Worm (Caenorhabditis elegans) whole organism, L4 larva: ENCODE data around the gene aak-2.

Source experiments
- F10B5.3 ChIP-seq: sonication (generic microtip); optimal IDR thresholded peaks from 2 replicates; lab custom pipeline; 2016; ENCODE audit warnings: mild to moderate bottlenecking, missing genetic modification characterization, missing compliant biosample characterization
- F44E2.7 ChIP-seq: fragments of 200-800 bp; sonication (Bioruptor generic); IDR thresholded peaks from 2 replicates; pipeline ENCODE4 v2.1.2; 2022; ENCODE audit warnings: missing genetic modification characterization, missing compliant biosample characterization
- T26A8.4 ChIP-seq: fragments of 200-800 bp; sonication (Bioruptor generic); IDR thresholded peaks from 2 replicates; pipeline ENCODE4 v1.3.6; 2022; ENCODE audit warnings: missing genetic modification characterization, missing compliant biosample characterization
- ZK337.2 ChIP-seq: fragments of 200-800 bp; sonication (Bioruptor generic); IDR thresholded peaks from 2 replicates; pipeline ENCODE4 v1.3.6; 2022; ENCODE audit warnings: missing genetic modification reagents, missing genetic modification characterization, missing compliant biosample characterization
- ZK546.5 ChIP-seq, 2 experiments: sonication (generic microtip); optimal IDR thresholded peaks; 2 replicates each; lab custom pipeline; 2017; ENCODE audit warnings: missing biosample characterization in 2 of 2, missing genetic modification characterization in 2 of 2
- aha-1 ChIP-seq: fragments of 150-350 bp; peaks from one replicate; lab custom pipeline; 2014; ENCODE audit warnings: missing biosample characterization, missing genetic modification characterization
- arid-1 ChIP-seq: fragments of 200-800 bp; sonication (Bioruptor generic); conservative IDR thresholded peaks from 2 replicates; pipeline ENCODE4 v1.3.6; 2022; ENCODE audit warnings: missing genetic modification reagents, missing genetic modification characterization, missing compliant biosample characterization
- ceh-28 ChIP-seq: fragments of 150-350 bp; optimal IDR thresholded peaks from 2 replicates; lab custom pipeline; 2014; ENCODE audit warnings: missing biosample characterization, missing genetic modification reagents, missing genetic modification characterization
- cey-2 ChIP-seq: sonication (generic microtip); optimal IDR thresholded peaks from 3 replicates; lab custom pipeline; 2017; ENCODE audit warnings: missing genetic modification characterization, mild to moderate bottlenecking, missing compliant biosample characterization, antibody characterized with exemption, borderline replicate concordance; ENCODE audit not compliant: insufficient read depth
- duxl-1 ChIP-seq: sonication (generic microtip); optimal IDR thresholded peaks from 2 replicates; lab custom pipeline; 2016; ENCODE audit warnings: mild to moderate bottlenecking, missing genetic modification characterization, moderate library complexity, missing compliant biosample characterization; ENCODE audit not compliant: poor library complexity
- hmg-1.1 ChIP-seq: fragments of 200-800 bp; sonication (Bioruptor generic); IDR thresholded peaks from 2 replicates; pipeline ENCODE4 v1.3.6; 2022; ENCODE audit warnings: missing genetic modification reagents, missing genetic modification characterization, missing compliant biosample characterization
- jun-1 ChIP-seq: fragments of 150-350 bp; optimal IDR thresholded peaks from 2 replicates; lab custom pipeline; 2014; ENCODE audit warnings: missing biosample characterization, missing genetic modification reagents, missing genetic modification characterization
- lin-1 ChIP-seq: fragments of 200-800 bp; sonication (Bioruptor generic); IDR thresholded peaks from 2 replicates; pipeline ENCODE4 v1.3.6; 2022; ENCODE audit warnings: missing genetic modification reagents, missing genetic modification characterization, missing compliant biosample characterization
- lin-38 ChIP-seq: fragments of 200-800 bp; sonication (Bioruptor generic); IDR thresholded peaks from 2 replicates; pipeline ENCODE4 v1.3.6; 2022; ENCODE audit warnings: missing genetic modification reagents, missing genetic modification characterization, missing compliant biosample characterization
- lin-39 ChIP-seq: fragments of 150-350 bp; optimal IDR thresholded peaks from 2 replicates; lab custom pipeline; 2014; ENCODE audit warnings: missing biosample characterization, missing genetic modification reagents, missing genetic modification characterization
- lir-3 ChIP-seq: sonication (generic microtip); optimal IDR thresholded peaks from 2 replicates; lab custom pipeline; 2016; ENCODE audit warnings: mild to moderate bottlenecking, missing genetic modification characterization, missing compliant biosample characterization
- lsy-2 ChIP-seq, 2 experiments: fragments of 150-350 bp in 1 of 2; sonication (generic microtip) in 1 of 2; optimal IDR thresholded peaks; 2 replicates each; lab custom pipeline; 2014 to 2017; ENCODE audit warnings: missing biosample characterization in 2 of 2, missing genetic modification characterization in 2 of 2
- mdl-1 ChIP-seq, 2 experiments: fragments of 150-350 bp in 1 of 2; sonication (generic microtip) in 1 of 2; optimal IDR thresholded peaks; 2 replicates each; lab custom pipeline; 2014 to 2017; ENCODE audit warnings: missing biosample characterization in 2 of 2, missing genetic modification characterization in 2 of 2
- mep-1 ChIP-seq: fragments of 150-350 bp; sonication (generic microtip); optimal IDR thresholded peaks from 3 replicates; lab custom pipeline; 2014; ENCODE audit warnings: missing biosample characterization, missing genetic modification characterization
- mxl-2 ChIP-seq: fragments of 200-800 bp; sonication (Bioruptor generic); conservative IDR thresholded peaks from 2 replicates; pipeline ENCODE4 v1.3.6; 2022; ENCODE audit warnings: missing genetic modification reagents, missing genetic modification characterization, missing compliant biosample characterization
- nhr-25 ChIP-seq: sonication (generic microtip); optimal IDR thresholded peaks from 2 replicates; lab custom pipeline; 2017; ENCODE audit warnings: missing genetic modification characterization, mild to moderate bottlenecking, missing compliant biosample characterization, antibody characterized with exemption, moderate library complexity, borderline replicate concordance; ENCODE audit not compliant: insufficient read depth
- nhr-28 ChIP-seq: fragments of 150-350 bp; optimal IDR thresholded peaks from 2 replicates; lab custom pipeline; 2014; ENCODE audit warnings: missing biosample characterization, missing genetic modification characterization
- nhr-41 ChIP-seq: fragments of 200-800 bp; sonication (Bioruptor generic); IDR thresholded peaks from 2 replicates; pipeline ENCODE4 v1.3.6; 2022; ENCODE audit warnings: missing genetic modification reagents, missing genetic modification characterization, missing compliant biosample characterization
- php-3 ChIP-seq: fragments of 200-800 bp; sonication (Bioruptor generic); IDR thresholded peaks from 2 replicates; pipeline ENCODE4 v1.3.6; 2022; ENCODE audit warnings: missing genetic modification reagents, missing genetic modification characterization, missing compliant biosample characterization
- skn-1 ChIP-seq: fragments of 150-350 bp; optimal IDR thresholded peaks from 2 replicates; lab custom pipeline; 2014; ENCODE audit warnings: missing biosample characterization, missing genetic modification characterization
- snpc-4 ChIP-seq: fragments of 150-350 bp; optimal IDR thresholded peaks from 2 replicates; lab custom pipeline; 2014; ENCODE audit warnings: missing biosample characterization, missing genetic modification characterization
- spr-3 ChIP-seq: fragments of 200-800 bp; sonication (Bioruptor generic); optimal IDR thresholded peaks from 2 replicates; lab custom pipeline; 2018; ENCODE audit warnings: mild to moderate bottlenecking, missing genetic modification characterization, missing compliant biosample characterization
- unc-130 ChIP-seq: sonication (generic microtip); optimal IDR thresholded peaks from 2 replicates; lab custom pipeline; 2016; ENCODE audit warnings: missing genetic modification reagents, missing genetic modification characterization, missing compliant biosample characterization
- unc-39 ChIP-seq: sonication (generic microtip); optimal IDR thresholded peaks from 2 replicates; lab custom pipeline; 2017; ENCODE audit warnings: missing biosample characterization, missing genetic modification characterization
- unc-62 ChIP-seq, 3 experiments: fragments of 150-350 bp in 1 of 3; sonication (generic microtip); optimal IDR thresholded peaks in 2 of 3; peaks in 1 of 3; 1 replicate in 1 of 3; 2 replicates in 2 of 3; lab custom pipeline; 2014 to 2017; ENCODE audit warnings: missing biosample characterization in 3 of 3, missing genetic modification characterization in 3 of 3, missing genetic modification reagents in 3 of 3, missing genotype in 1 of 3
- zag-1 ChIP-seq: fragments of 150-350 bp; optimal IDR thresholded peaks from 2 replicates; lab custom pipeline; 2014; ENCODE audit warnings: missing biosample characterization, missing genetic modification characterization
- zfp-2 ChIP-seq: sonication (generic microtip); optimal IDR thresholded peaks from 2 replicates; lab custom pipeline; 2016; ENCODE audit warnings: mild to moderate bottlenecking, missing genetic modification characterization, missing compliant biosample characterization
- zfp-3 ChIP-seq: fragments of 200-800 bp; sonication (Bioruptor generic); conservative IDR thresholded peaks from 2 replicates; pipeline ENCODE4 v1.3.6; 2022; ENCODE audit warnings: missing genetic modification reagents, missing genetic modification characterization, missing compliant biosample characterization
- zip-11 ChIP-seq: fragments of 200-800 bp; sonication (Bioruptor generic); IDR thresholded peaks from 2 replicates; pipeline ENCODE4 v1.3.6; 2022; ENCODE audit warnings: missing genetic modification characterization, missing compliant biosample characterization
- zip-2 ChIP-seq: fragments of 150-350 bp; optimal IDR thresholded peaks from 2 replicates; lab custom pipeline; 2014; ENCODE audit warnings: missing biosample characterization, missing genetic modification characterization
- ztf-11 ChIP-seq: fragments of 150-350 bp; optimal IDR thresholded peaks from 2 replicates; lab custom pipeline; 2014; ENCODE audit warnings: missing biosample characterization, missing genetic modification characterization

The aak-2 gene

ce11 chrX:16795978-16796377, at the start of gene aak-2:
Gene aak-2 (plus strand): TSS chrX:16796087.
- TF ChIP-seq unc-62 (GFP tag; optimal IDR thresholded peaks at IDR 0.05 in 1 of 2; lab: Kevin White, UChicago), result peak in 1 of 2 experiments; percentile 41
- no peak for TF ChIP-seq unc-62 (tag; optimal IDR thresholded peaks at IDR 0.05; lab: Kevin White, UChicago)
- TF ChIP-seq aha-1 (tag; lab: Kevin White, UChicago), result peak; percentile 15
- TF ChIP-seq mep-1, result no peak
- TF ChIP-seq zfp-3, result no peak
- TF ChIP-seq unc-39 (tag; lab: Kevin White, UChicago), result no peak
- no peak for TF ChIP-seq ztf-11 (tag; lab: Kevin White, UChicago)
- TF ChIP-seq zip-11, result no peak
- no peak for TF ChIP-seq ZK546.5 (tag; optimal IDR thresholded peaks at IDR 0.05; lab: Kevin White, UChicago)
- TF ChIP-seq lin-39, result no peak
- TF ChIP-seq zag-1 (tag; lab: Kevin White, UChicago), result no peak
- TF ChIP-seq, all 104 proteins: peak for 2

DNA sequence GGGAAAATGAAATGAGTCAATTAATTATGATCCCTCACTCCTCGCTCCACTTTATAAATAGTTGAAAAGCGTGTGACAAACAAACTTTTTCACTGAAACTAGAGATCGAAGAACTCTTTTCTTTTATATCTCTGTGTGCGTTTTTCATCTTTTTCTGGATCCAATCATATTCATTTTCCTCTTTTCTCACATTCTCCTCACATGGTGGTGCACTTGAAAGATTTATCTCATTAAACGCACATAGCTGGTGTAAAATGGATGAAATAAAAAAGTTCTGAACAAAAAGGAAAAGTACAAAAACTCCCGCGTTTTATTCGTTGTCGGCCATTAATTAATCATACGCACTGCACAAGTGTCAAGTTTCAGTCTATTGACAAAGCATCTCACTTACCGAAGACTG, 43.7 kb upstream of the aak-2 start:
- TF ChIP-seq duxl-1 (tag; lab: Kevin White, UChicago), result no peak
- TF ChIP-seq lsy-2 (tag; optimal IDR thresholded peaks at IDR 0.05; lab: Kevin White, UChicago), result no peak
- no peak for TF ChIP-seq ZK546.5 (tag; optimal IDR thresholded peaks at IDR 0.05; lab: Kevin White, UChicago)
- TF ChIP-seq skn-1 (tag; lab: Kevin White, UChicago), result no peak
- TF ChIP-seq unc-62 (GFP tag; optimal IDR thresholded peaks at IDR 0.05 in 1 of 2; lab: Kevin White, UChicago), result peak in 1 of 2 experiments; percentile 92
- TF ChIP-seq unc-62 (tag; optimal IDR thresholded peaks at IDR 0.05; lab: Kevin White, UChicago), result no peak
- TF ChIP-seq mxl-2 (GFP tag; lab: Robert Waterston, UW), result no peak
- TF ChIP-seq unc-39 (tag; lab: Kevin White, UChicago), result no peak

- TF ChIP-seq mdl-1 (tag; optimal IDR thresholded peaks at IDR 0.05; lab: Kevin White, UChicago), result no peak
Measured at ce11 chrX:16754474-16754873, 41.4 kb upstream of the aak-2 start, which contains the start of gene C10E2.5. Gene C10E2.5 (minus strand): TSS chrX:16754574.

ce11 chrX:16762529-16762928, 33.4 kb upstream of the aak-2 start, which contains the start of gene C10E2.1:
Gene C10E2.1 (plus strand): TSS chrX:16762829.
- TF ChIP-seq unc-39 (tag; lab: Kevin White, UChicago), result no peak
- TF ChIP-seq nhr-41 (GFP tag; lab: Robert Waterston, UW), result no peak
- TF ChIP-seq cey-2, result no peak
- TF ChIP-seq ZK337.2 (GFP tag; lab: Robert Waterston, UW), result no peak
- no peak for TF ChIP-seq unc-130
- TF ChIP-seq php-3, result no peak
- no peak for TF ChIP-seq arid-1 (GFP tag; lab: Robert Waterston, UW)
- TF ChIP-seq mdl-1 (tag; optimal IDR thresholded peaks at IDR 0.05; lab: Kevin White, UChicago), result no peak
- no peak for TF ChIP-seq mxl-2 (GFP tag; lab: Robert Waterston, UW)
- TF ChIP-seq hmg-1.1 (GFP tag; lab: Robert Waterston, UW), result no peak
- no peak for TF ChIP-seq lin-39
- no peak for TF ChIP-seq ceh-28 (tag; lab: Kevin White, UChicago)
- TF ChIP-seq duxl-1 (tag; lab: Kevin White, UChicago), result no peak
- TF ChIP-seq lin-1, result no peak
- no peak for TF ChIP-seq lin-38 (GFP tag; lab: Robert Waterston, UW)
- no peak for TF ChIP-seq F44E2.7 (GFP tag; lab: Robert Waterston, UW)
- no peak for TF ChIP-seq T26A8.4 (GFP tag; lab: Robert Waterston, UW)
- no peak for TF ChIP-seq lir-3 (tag; lab: Kevin White, UChicago)
- TF ChIP-seq snpc-4 (tag; lab: Kevin White, UChicago), result no peak
- no peak for TF ChIP-seq mep-1

ce11 chrX:16770398-16770797, 25.5 kb upstream of the aak-2 start, which contains the start of gene mct-6:
Gene mct-6 (minus strand): TSS chrX:16770498.
- TF ChIP-seq F44E2.7 (GFP tag; lab: Robert Waterston, UW), result no peak
- TF ChIP-seq nhr-25, result no peak
- no peak for TF ChIP-seq ztf-11 (tag; lab: Kevin White, UChicago)
- TF ChIP-seq F10B5.3 (tag; lab: Kevin White, UChicago), result no peak
- no peak for TF ChIP-seq jun-1 (tag; lab: Kevin White, UChicago)
- no peak for TF ChIP-seq zfp-2
- no peak for TF ChIP-seq spr-3
- no peak for TF ChIP-seq nhr-28 (tag; lab: Kevin White, UChicago)
- TF ChIP-seq zip-2, result no peak
- TF ChIP-seq cey-2, result no peak
- TF ChIP-seq, all 104 proteins: peak for 0
